Worm (Caenorhabditis elegans) whole organism, L2 larva: Measurements from ENCODE around the gene lips-3.
A peak's percentile ranks its signal among the peaks of the same experiment; 100 is the strongest.

Experiments
- C34F6.9 ChIP-seq: fragments of 150-350 bp; optimal IDR thresholded peaks from 2 replicates; lab custom pipeline; 2014; ENCODE audit warnings: missing biosample characterization, missing genetic modification characterization
- F13H6.1 ChIP-seq: sonication (generic microtip); optimal IDR thresholded peaks from 2 replicates; lab custom pipeline; 2016; ENCODE audit warnings: missing genetic modification characterization, missing compliant biosample characterization
- R02D3.7 ChIP-seq: fragments of 150-350 bp; optimal IDR thresholded peaks from 2 replicates; lab custom pipeline; 2014; ENCODE audit warnings: missing biosample characterization, missing genetic modification characterization
- Y55F3AM.14 ChIP-seq: fragments of 200-800 bp; sonication (Bioruptor generic); optimal IDR thresholded peaks from 2 replicates; lab custom pipeline; 2018; ENCODE audit warnings: mild to moderate bottlenecking, missing genetic modification characterization, missing compliant biosample characterization
- alr-1 ChIP-seq: fragments of 150-350 bp; optimal IDR thresholded peaks from 2 replicates; lab custom pipeline; 2014; ENCODE audit warnings: missing biosample characterization, missing genetic modification characterization
- aly-2 ChIP-seq: fragments of 150-350 bp; optimal IDR thresholded peaks from 2 replicates; lab custom pipeline; 2014; ENCODE audit warnings: missing biosample characterization, missing genetic modification characterization
- ama-1 ChIP-seq: fragments of 150-350 bp; optimal IDR thresholded peaks from 2 replicates; lab custom pipeline; 2018; ENCODE audit warnings: inconsistent platforms
- blmp-1 ChIP-seq: sonication (generic microtip); optimal IDR thresholded peaks from 2 replicates; lab custom pipeline; 2017; ENCODE audit warnings: missing genetic modification characterization, mild to moderate bottlenecking, missing compliant biosample characterization, antibody characterized with exemption, moderate library complexity; ENCODE audit not compliant: insufficient read depth
- ceh-16 ChIP-seq: fragments of 150-350 bp; optimal IDR thresholded peaks from 2 replicates; lab custom pipeline; 2014; ENCODE audit warnings: missing biosample characterization, missing genetic modification characterization
- ceh-82 ChIP-seq: fragments of 150-350 bp; optimal IDR thresholded peaks from 2 replicates; lab custom pipeline; 2014; ENCODE audit warnings: missing biosample characterization, missing genetic modification characterization
- crh-2 ChIP-seq: sonication (generic microtip); optimal IDR thresholded peaks from 2 replicates; lab custom pipeline; 2017; ENCODE audit warnings: missing biosample characterization, missing genetic modification characterization
- dmd-4 ChIP-seq: sonication (generic microtip); optimal IDR thresholded peaks from 2 replicates; lab custom pipeline; 2017; ENCODE audit warnings: missing biosample characterization, missing genetic modification characterization
- egl-27 ChIP-seq: sonication (generic microtip); optimal IDR thresholded peaks from 3 replicates; lab custom pipeline; 2017; ENCODE audit warnings: missing biosample characterization, missing genetic modification reagents, missing genetic modification characterization
- elt-1 ChIP-seq: fragments of 150-350 bp; optimal IDR thresholded peaks from 2 replicates; lab custom pipeline; 2014; ENCODE audit warnings: missing biosample characterization, missing genetic modification characterization
- elt-3 ChIP-seq: sonication (generic microtip); optimal IDR thresholded peaks from 2 replicates; lab custom pipeline; 2017; ENCODE audit warnings: missing biosample characterization, missing genetic modification characterization
- fos-1 ChIP-seq: fragments of 150-350 bp; optimal IDR thresholded peaks from 2 replicates; lab custom pipeline; 2014; ENCODE audit warnings: missing biosample characterization, missing genetic modification characterization
- gmeb-1 ChIP-seq: fragments of 150-350 bp; optimal IDR thresholded peaks from 2 replicates; lab custom pipeline; 2014; ENCODE audit warnings: missing biosample characterization, missing genetic modification characterization
- lin-11 ChIP-seq: fragments of 150-350 bp; sonication (generic microtip); optimal IDR thresholded peaks from 2 replicates; lab custom pipeline; 2014; ENCODE audit warnings: missing biosample characterization, missing genetic modification characterization, inconsistent platforms, mixed read lengths
- lsy-2 ChIP-seq, 2 experiments: fragments of 150-350 bp in 1 of 2; sonication (generic microtip) in 1 of 2; optimal IDR thresholded peaks; 2 replicates each; lab custom pipeline; 2014 to 2017; ENCODE audit warnings: missing biosample characterization in 2 of 2, missing genetic modification characterization in 2 of 2
- mbf-1 ChIP-seq: sonication (generic microtip); optimal IDR thresholded peaks from 2 replicates; lab custom pipeline; 2017; ENCODE audit warnings: missing biosample characterization, missing genetic modification characterization
- nhr-129 ChIP-seq: fragments of 150-350 bp; optimal IDR thresholded peaks from 2 replicates; lab custom pipeline; 2014; ENCODE audit warnings: missing biosample characterization, missing genetic modification characterization
- nhr-21 ChIP-seq: fragments of 150-350 bp; optimal IDR thresholded peaks from 2 replicates; lab custom pipeline; 2014; ENCODE audit warnings: missing biosample characterization, missing genetic modification characterization
- nhr-23 ChIP-seq: fragments of 150-350 bp; optimal IDR thresholded peaks from 2 replicates; lab custom pipeline; 2014; ENCODE audit warnings: missing biosample characterization, missing genetic modification reagents, missing genetic modification characterization
- nhr-237 ChIP-seq: fragments of 150-350 bp; optimal IDR thresholded peaks from 2 replicates; lab custom pipeline; 2014; ENCODE audit warnings: missing biosample characterization, missing genetic modification characterization
- peb-1 ChIP-seq: fragments of 150-350 bp; optimal IDR thresholded peaks from 2 replicates; lab custom pipeline; 2014; ENCODE audit warnings: missing biosample characterization, missing genetic modification characterization
- sma-3 ChIP-seq: sonication (generic microtip); optimal IDR thresholded peaks from 2 replicates; lab custom pipeline; 2016; ENCODE audit warnings: missing genetic modification reagents, missing genetic modification characterization, missing compliant biosample characterization
- sma-9 ChIP-seq, 2 experiments: fragments of 150-350 bp in 1 of 2; sonication (generic microtip) in 1 of 2; optimal IDR thresholded peaks; 2 replicates each; lab custom pipeline; 2014 to 2016; ENCODE audit warnings: missing genetic modification characterization in 2 of 2, mild to moderate bottlenecking in 1 of 2, missing biosample characterization in 1 of 2, missing compliant biosample characterization in 1 of 2, missing genetic modification reagents in 1 of 2, moderate library complexity in 1 of 2
- unc-39 ChIP-seq: fragments of 150-350 bp; optimal IDR thresholded peaks from 2 replicates; lab custom pipeline; 2014; ENCODE audit warnings: missing biosample characterization, missing genetic modification characterization
- unc-55 ChIP-seq: fragments of 150-350 bp; sonication (generic microtip); optimal IDR thresholded peaks from 3 replicates; lab custom pipeline; 2014; ENCODE audit warnings: missing biosample characterization, missing genetic modification reagents, missing genetic modification characterization
- zag-1 ChIP-seq: fragments of 150-350 bp; optimal IDR thresholded peaks from 2 replicates; lab custom pipeline; 2014; ENCODE audit warnings: missing biosample characterization, missing genetic modification characterization
- ztf-1 ChIP-seq: fragments of 200-800 bp; sonication (Bioruptor generic); conservative IDR thresholded peaks from 2 replicates; pipeline ENCODE4 v1.3.6; 2022; ENCODE audit warnings: missing genetic modification characterization, missing compliant biosample characterization
- ztf-11 ChIP-seq: sonication (generic microtip); optimal IDR thresholded peaks from 2 replicates; lab custom pipeline; 2017; ENCODE audit warnings: missing biosample characterization, missing genetic modification characterization
- ztf-4 ChIP-seq: fragments of 150-350 bp; optimal IDR thresholded peaks from 2 replicates; lab custom pipeline; 2014; ENCODE audit warnings: missing biosample characterization, missing genetic modification characterization

The lips-3 gene

DNA sequence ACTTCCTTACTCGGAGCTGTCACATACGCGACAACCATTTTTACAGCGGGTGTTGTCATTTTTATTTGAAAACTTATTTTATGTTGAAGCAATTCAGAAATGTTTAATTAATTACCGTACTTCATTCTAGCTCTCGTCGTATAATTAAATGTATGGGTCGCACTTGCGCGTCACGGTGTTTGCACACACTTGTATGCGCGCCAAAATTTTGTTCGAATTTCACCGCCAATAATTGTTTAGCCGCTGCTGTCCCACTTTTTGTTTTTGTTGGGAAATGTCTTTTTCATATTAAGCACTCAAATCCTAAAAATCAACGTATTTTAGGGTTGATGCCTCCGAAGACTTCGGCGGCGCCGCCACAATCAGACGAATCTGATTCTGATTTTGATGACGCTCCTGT, 29.2 kb upstream of the lips-3 start, which contains the start of the genes F35G12.7 and smc-4:
TSS of gene F35G12.7 (minus strand) at position 154 of the 400 bp plus-strand sequence.
TSS of gene smc-4 (plus strand) at position 325 of the 400 bp plus-strand sequence.
- TF ChIP-seq ceh-16: no peak
- peak; percentile 80 to 95 for TF ChIP-seq lsy-2 (tag; optimal IDR thresholded peaks at IDR 0.05; lab: Kevin White, UChicago)
- peak; percentile 38 for TF ChIP-seq lin-11 (tag; lab: Kevin White, UChicago)
- no peak for TF ChIP-seq elt-1 (tag; lab: Kevin White, UChicago)
- TF ChIP-seq C34F6.9 (tag; lab: Kevin White, UChicago): peak; percentile 69
- peak; percentile 37 for TF ChIP-seq crh-2 (tag; lab: Kevin White, UChicago)
- TF ChIP-seq sma-3: peak; percentile 7
- peak; percentile 54 for TF ChIP-seq sma-9 (GFP tag; optimal IDR thresholded peaks at IDR 0.05; lab: Kevin White, UChicago)
- TF ChIP-seq sma-9 (tag; optimal IDR thresholded peaks at IDR 0.05; lab: Kevin White, UChicago): no peak
- peak; percentile 69 for TF ChIP-seq nhr-129 (tag; lab: Kevin White, UChicago)
- TF ChIP-seq unc-55 (GFP tag; lab: Kevin White, UChicago): peak; percentile 72
- TF ChIP-seq zag-1 (tag; lab: Kevin White, UChicago): no peak
- TF ChIP-seq fos-1: peak; percentile 31
- TF ChIP-seq gmeb-1 (tag; lab: Kevin White, UChicago): peak; percentile 81
- no peak for TF ChIP-seq ztf-4 (tag; lab: Kevin White, UChicago)
- no peak for TF ChIP-seq nhr-237 (tag; lab: Kevin White, UChicago)
- TF ChIP-seq nhr-21 (tag; lab: Kevin White, UChicago): peak; percentile 29
- TF ChIP-seq Y55F3AM.14: no peak
- peak; percentile 33 for TF ChIP-seq F13H6.1 (tag; lab: Kevin White, UChicago)

DNA sequence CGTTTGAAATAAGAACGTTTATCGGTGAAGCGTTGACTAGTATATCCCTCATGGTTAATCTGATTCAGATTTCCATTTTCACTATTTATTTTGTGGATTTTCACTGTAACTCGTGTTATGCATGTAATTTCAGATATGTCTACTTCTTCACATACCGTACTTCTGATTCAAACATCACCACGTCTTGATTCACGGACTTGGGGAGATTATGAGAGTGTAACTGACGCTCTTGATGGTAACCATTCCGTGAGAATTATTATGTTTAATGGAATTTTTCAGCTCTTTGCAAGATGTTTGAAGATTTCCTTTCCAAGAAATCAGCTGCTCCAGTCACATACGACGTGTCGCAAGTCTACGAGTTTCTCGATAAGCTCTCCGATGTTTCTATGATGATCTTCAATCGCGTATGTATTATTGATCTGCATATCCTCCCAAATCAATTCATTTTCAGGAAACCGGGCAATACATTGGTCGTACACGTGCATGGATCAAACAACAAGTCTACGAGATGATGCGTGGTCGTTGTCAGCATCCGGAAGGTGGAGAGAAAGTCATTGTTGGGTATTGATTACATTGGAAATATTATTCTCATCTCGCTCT, 23.1 kb upstream of the lips-3 start, which contains the start of gene erh-2:
TSS of gene erh-2 (plus strand) at position 134 of the 600 bp plus-strand sequence.
- TF ChIP-seq dmd-4 (tag; lab: Kevin White, UChicago) (no peak), mbf-1 (tag; lab: Kevin White, UChicago) (no peak), nhr-237 (tag; lab: Kevin White, UChicago) (no peak), nhr-21 (tag; lab: Kevin White, UChicago) (no peak), lin-11 (tag; lab: Kevin White, UChicago) (no peak), blmp-1 (tag; lab: Kevin White, UChicago) (no peak), alr-1 (tag; lab: Kevin White, UChicago) (no peak), elt-3 (tag; lab: Kevin White, UChicago) (no peak)

DNA sequence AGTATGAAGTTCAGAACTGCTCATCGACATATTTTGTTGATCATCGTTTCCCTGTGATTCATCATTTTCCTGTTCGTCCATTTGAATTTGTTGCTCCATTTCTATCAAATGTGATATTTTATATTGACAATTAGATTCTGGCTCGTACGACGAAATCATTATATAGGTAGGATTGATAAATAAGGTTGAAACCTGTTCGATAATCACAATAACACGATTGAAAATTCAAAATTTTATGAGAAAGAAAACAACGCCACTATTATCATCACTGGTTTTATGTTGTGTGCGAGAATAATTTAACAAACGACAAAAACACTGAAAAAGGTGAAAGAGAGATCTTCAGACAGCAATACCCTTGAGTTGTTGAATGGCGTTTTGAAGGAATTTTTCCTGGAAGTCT, 22.0 kb upstream of the lips-3 start, which contains the start of gene apc-11:
TSS of gene apc-11 (minus strand) at position 101 of the 400 bp plus-strand sequence.
- TF ChIP-seq unc-39 (no peak), ceh-82 (tag; lab: Kevin White, UChicago) (no peak), sma-9 (GFP tag; optimal IDR thresholded peaks at IDR 0.05; lab: Kevin White, UChicago) (no peak), sma-9 (tag; optimal IDR thresholded peaks at IDR 0.05; lab: Kevin White, UChicago) (no peak), nhr-237 (tag; lab: Kevin White, UChicago) (no peak), R02D3.7 (tag; lab: Kevin White, UChicago) (no peak), gmeb-1 (tag; lab: Kevin White, UChicago) (no peak), C34F6.9 (tag; lab: Kevin White, UChicago) (no peak), nhr-21 (tag; lab: Kevin White, UChicago) (no peak), F13H6.1 (tag; lab: Kevin White, UChicago) (no peak), ztf-11 (tag; lab: Kevin White, UChicago) (no peak), ztf-4 (tag; lab: Kevin White, UChicago) (no peak), Y55F3AM.14 (no peak), lsy-2 (tag; optimal IDR thresholded peaks at IDR 0.05; lab: Kevin White, UChicago) (no peak), elt-3 (tag; lab: Kevin White, UChicago) (no peak), crh-2 (tag; lab: Kevin White, UChicago) (no peak), egl-27 (tag; lab: Kevin White, UChicago) (no peak), ztf-1 (no peak), nhr-23 (no peak)

DNA sequence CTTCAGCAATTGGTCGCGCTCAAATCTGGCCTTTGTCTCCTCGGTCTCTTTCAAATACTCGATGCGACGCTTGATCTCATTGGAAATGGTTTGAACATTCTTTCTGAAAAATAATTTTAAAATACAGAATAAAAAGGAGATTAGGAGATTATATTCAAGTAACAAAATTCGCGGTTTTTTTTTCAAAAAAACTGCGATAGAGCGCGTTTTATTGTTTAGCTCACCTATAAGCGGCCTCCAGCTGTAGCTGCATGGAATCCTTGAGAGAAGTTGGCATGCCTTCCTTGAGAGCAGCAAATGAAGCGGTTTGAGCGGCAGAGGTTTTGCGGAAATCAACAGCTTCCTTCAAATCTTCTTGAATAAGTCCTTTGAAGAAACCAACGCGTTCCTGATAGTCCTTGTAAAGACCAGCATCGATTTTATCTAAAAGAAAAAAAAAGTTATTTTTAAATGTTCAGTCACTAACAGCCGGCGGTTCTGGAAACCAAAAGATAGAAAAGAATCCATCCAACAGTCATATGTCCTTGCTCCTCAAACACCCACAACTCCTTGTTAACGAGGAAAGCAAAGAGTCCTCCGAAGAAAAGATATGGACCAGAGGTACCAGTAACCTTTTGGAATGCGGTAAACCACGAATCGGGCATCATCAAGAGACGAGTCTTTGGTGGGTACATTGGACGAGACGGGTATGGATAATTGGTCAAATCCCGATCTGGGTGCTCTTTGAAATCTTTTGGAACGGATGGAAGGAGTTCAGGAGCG, 21.4 kb upstream of the lips-3 start:
- TF ChIP-seq elt-3 (tag; lab: Kevin White, UChicago) (no peak), nhr-129 (tag; lab: Kevin White, UChicago) (no peak), ama-1 (lab: Kevin White, UChicago) (no peak), aly-2 (tag; lab: Kevin White, UChicago) (no peak), lin-11 (tag; lab: Kevin White, UChicago) (no peak), R02D3.7 (tag; lab: Kevin White, UChicago) (no peak), nhr-237 (tag; lab: Kevin White, UChicago) (no peak), nhr-21 (tag; lab: Kevin White, UChicago) (no peak), ceh-82 (tag; lab: Kevin White, UChicago) (no peak), peb-1 (no peak), unc-39 (no peak)
